Worm (Caenorhabditis elegans) whole organism, mixed stage, embryonic: Measurements from ENCODE around the gene C32H11.3.

Source experiments
- M03D4.4 ChIP-seq: sonication (generic microtip); optimal IDR thresholded peaks from 2 replicates; lab custom pipeline; 2017; ENCODE audit warnings: mild to moderate bottlenecking, missing genetic modification characterization, missing compliant biosample characterization
- blmp-1 ChIP-seq: fragments of 150-350 bp; optimal IDR thresholded peaks from 2 replicates; lab custom pipeline; 2014; ENCODE audit warnings: missing biosample characterization, missing genetic modification characterization
- ceh-39 ChIP-seq: fragments of 150-350 bp; optimal IDR thresholded peaks from 2 replicates; lab custom pipeline; 2014; ENCODE audit warnings: missing biosample characterization, missing genetic modification characterization
- ceh-43 ChIP-seq: fragments of 200-800 bp; sonication (Bioruptor generic); optimal IDR thresholded peaks from 2 replicates; lab custom pipeline; 2018; ENCODE audit warnings: mild to moderate bottlenecking, missing genetic modification characterization, moderate library complexity, missing compliant biosample characterization
- ceh-83 ChIP-seq: fragments of 200-800 bp; sonication (Bioruptor generic); optimal IDR thresholded peaks from 2 replicates; lab custom pipeline; 2018; ENCODE audit warnings: mild to moderate bottlenecking, missing genetic modification characterization, missing compliant biosample characterization
- ces-1 ChIP-seq: fragments of 150-350 bp; optimal IDR thresholded peaks from 2 replicates; lab custom pipeline; 2014; ENCODE audit warnings: missing biosample characterization, missing genetic modification reagents, missing genetic modification characterization
- cnd-1 ChIP-seq: fragments of 200-800 bp; sonication (Bioruptor generic); optimal IDR thresholded peaks from 2 replicates; lab custom pipeline; 2018; ENCODE audit warnings: mild to moderate bottlenecking, missing genetic modification characterization, missing compliant biosample characterization
- drap-1 ChIP-seq: fragments of 200-800 bp; sonication (Bioruptor generic); optimal IDR thresholded peaks from 3 replicates; lab custom pipeline; 2018; ENCODE audit warnings: mild to moderate bottlenecking, missing genetic modification characterization, missing compliant biosample characterization
- elt-1 ChIP-seq: sonication (generic microtip); optimal IDR thresholded peaks from 2 replicates; lab custom pipeline; 2017; ENCODE audit warnings: missing genetic modification characterization, mild to moderate bottlenecking, missing compliant biosample characterization, antibody characterized with exemption, moderate library complexity, borderline replicate concordance; ENCODE audit not compliant: insufficient read depth
- elt-3 ChIP-seq: fragments of 150-350 bp; optimal IDR thresholded peaks from 2 replicates; lab custom pipeline; 2014; ENCODE audit warnings: missing biosample characterization, missing genetic modification characterization
- flh-1 ChIP-seq: fragments of 200-800 bp; sonication (Bioruptor generic); optimal IDR thresholded peaks from 2 replicates; lab custom pipeline; 2018; ENCODE audit warnings: mild to moderate bottlenecking, missing genetic modification characterization, moderate library complexity, missing compliant biosample characterization
- ham-2 ChIP-seq: fragments of 200-800 bp; sonication (Bioruptor generic); optimal IDR thresholded peaks from 2 replicates; lab custom pipeline; 2018; ENCODE audit warnings: mild to moderate bottlenecking, missing genetic modification characterization, missing compliant biosample characterization
- hlh-1 ChIP-seq: fragments of 150-350 bp; optimal IDR thresholded peaks from 2 replicates; lab custom pipeline; 2014; ENCODE audit warnings: missing biosample characterization, missing genetic modification reagents, missing genetic modification characterization
- lin-13 ChIP-seq: fragments of 150-350 bp; optimal IDR thresholded peaks from 2 replicates; lab custom pipeline; 2014; ENCODE audit warnings: missing biosample characterization, missing genetic modification characterization
- lin-32 ChIP-seq: fragments of 200-800 bp; sonication (Bioruptor generic); optimal IDR thresholded peaks from 2 replicates; lab custom pipeline; 2018; ENCODE audit warnings: mild to moderate bottlenecking, missing genetic modification characterization, missing compliant biosample characterization
- lsy-2 ChIP-seq: fragments of 150-350 bp; optimal IDR thresholded peaks from 2 replicates; lab custom pipeline; 2014; ENCODE audit warnings: missing biosample characterization, missing genetic modification characterization
- mab-5 ChIP-seq: fragments of 150-350 bp; optimal IDR thresholded peaks from 2 replicates; lab custom pipeline; 2014; ENCODE audit warnings: missing biosample characterization, missing genetic modification characterization
- mep-1 ChIP-seq: fragments of 150-350 bp; optimal IDR thresholded peaks from 2 replicates; lab custom pipeline; 2017; ENCODE audit warnings: missing biosample characterization, missing genetic modification reagents, missing genetic modification characterization, inconsistent platforms
- mls-2 ChIP-seq: sonication (generic microtip); optimal IDR thresholded peaks from 2 replicates; lab custom pipeline; 2016; ENCODE audit warnings: mild to moderate bottlenecking, missing genetic modification characterization, moderate library complexity, missing compliant biosample characterization
- nhr-12 ChIP-seq: fragments of 150-350 bp; optimal IDR thresholded peaks from 2 replicates; lab custom pipeline; 2014; ENCODE audit warnings: missing biosample characterization, missing genetic modification characterization
- nhr-2 ChIP-seq: fragments of 150-350 bp; optimal IDR thresholded peaks from 2 replicates; lab custom pipeline; 2014; ENCODE audit warnings: missing biosample characterization, missing genetic modification characterization
- nhr-237 ChIP-seq: fragments of 150-350 bp; optimal IDR thresholded peaks from 2 replicates; lab custom pipeline; 2014; ENCODE audit warnings: missing biosample characterization, missing genetic modification characterization
- nhr-28 ChIP-seq: fragments of 150-350 bp; optimal IDR thresholded peaks from 2 replicates; lab custom pipeline; 2014; ENCODE audit warnings: missing biosample characterization, missing genetic modification characterization
- pha-4 ChIP-seq: fragments of 150-350 bp; optimal IDR thresholded peaks from 2 replicates; lab custom pipeline; 2018; ENCODE audit warnings: missing biosample characterization, missing genetic modification reagents, missing genetic modification characterization
- sem-2 ChIP-seq: fragments of 200-800 bp; sonication (Bioruptor generic); optimal IDR thresholded peaks from 2 replicates; lab custom pipeline; 2018; ENCODE audit warnings: mild to moderate bottlenecking, missing genetic modification characterization, missing compliant biosample characterization
- snpc-4 ChIP-seq: fragments of 150-350 bp; optimal IDR thresholded peaks from 2 replicates; lab custom pipeline; 2014; ENCODE audit warnings: missing biosample characterization, missing genetic modification characterization
- tbx-8 ChIP-seq: fragments of 200-800 bp; sonication (Bioruptor generic); optimal IDR thresholded peaks from 2 replicates; lab custom pipeline; 2018; ENCODE audit warnings: mild to moderate bottlenecking, missing genetic modification characterization, moderate library complexity, missing compliant biosample characterization
- unc-120 ChIP-seq: sonication (generic microtip); optimal IDR thresholded peaks from 2 replicates; lab custom pipeline; 2017; ENCODE audit warnings: missing genetic modification characterization, missing compliant biosample characterization; ENCODE audit not compliant: poor library complexity, severe bottlenecking
- unc-39 ChIP-seq: fragments of 150-350 bp; optimal IDR thresholded peaks from 2 replicates; lab custom pipeline; 2014; ENCODE audit warnings: missing biosample characterization, missing genetic modification characterization
- unc-62 ChIP-seq: fragments of 150-350 bp; optimal IDR thresholded peaks from 2 replicates; lab custom pipeline; 2014; ENCODE audit warnings: missing biosample characterization, missing genetic modification reagents, missing genetic modification characterization
- zip-8 ChIP-seq: fragments of 150-350 bp; optimal IDR thresholded peaks from 2 replicates; lab custom pipeline; 2014; ENCODE audit warnings: missing biosample characterization, missing genetic modification characterization
- ztf-11 ChIP-seq: fragments of 150-350 bp; optimal IDR thresholded peaks from 2 replicates; lab custom pipeline; 2014; ENCODE audit warnings: missing biosample characterization, missing genetic modification characterization

C32H11.3 gene

ce11 chrIV:12957730-12958129, 39.4 kb downstream of the C32H11.3 start, which contains the start of gene F55G11.6:
Gene F55G11.6 (plus strand): TSS chrIV:12958030.
- TF ChIP-seq nhr-12 (tag; lab: Kevin White, UChicago): no peak
- no peak for TF ChIP-seq snpc-4 (tag; lab: Kevin White, UChicago)
- no peak for TF ChIP-seq nhr-237 (tag; lab: Kevin White, UChicago)
- no peak for TF ChIP-seq unc-120
- TF ChIP-seq drap-1: no peak
- TF ChIP-seq ceh-83 (GFP tag; lab: Kevin White, UChicago): no peak
- no peak for TF ChIP-seq ceh-39 (tag; lab: Kevin White, UChicago)
- no peak for TF ChIP-seq mab-5 (tag; lab: Kevin White, UChicago)
- no peak for TF ChIP-seq blmp-1 (tag; lab: Kevin White, UChicago)
- TF ChIP-seq tbx-8: no peak
- no peak for TF ChIP-seq lin-13 (tag; lab: Kevin White, UChicago)
- TF ChIP-seq ztf-11 (tag; lab: Kevin White, UChicago): no peak
- TF ChIP-seq nhr-2 (tag; lab: Kevin White, UChicago): no peak

ce11 chrIV:12960136-12960535, 41.8 kb downstream of the C32H11.3 start, which contains the start of gene F55G11.7:
Gene F55G11.7 (plus strand): TSS chrIV:12960436.
- no peak for TF ChIP-seq pha-4
- TF ChIP-seq mep-1: no peak
- no peak for TF ChIP-seq nhr-2 (tag; lab: Kevin White, UChicago)
- no peak for TF ChIP-seq mab-5 (tag; lab: Kevin White, UChicago)
- TF ChIP-seq elt-1: no peak
- no peak for TF ChIP-seq lsy-2 (tag; lab: Kevin White, UChicago)
- TF ChIP-seq tbx-8: no peak
- no peak for TF ChIP-seq ces-1
- no peak for TF ChIP-seq ceh-83 (GFP tag; lab: Kevin White, UChicago)
- TF ChIP-seq unc-39 (tag; lab: Kevin White, UChicago): no peak
- no peak for TF ChIP-seq unc-62 (GFP tag; lab: Kevin White, UChicago)
- TF ChIP-seq nhr-237 (tag; lab: Kevin White, UChicago): no peak
- TF ChIP-seq flh-1 (GFP tag; lab: Kevin White, UChicago): no peak
- TF ChIP-seq ceh-43 (GFP tag; lab: Kevin White, UChicago): no peak
- TF ChIP-seq unc-120: no peak
- no peak for TF ChIP-seq elt-3 (tag; lab: Kevin White, UChicago)
- no peak for TF ChIP-seq blmp-1 (tag; lab: Kevin White, UChicago)

ce11 chrIV:12962564-12962963, 44.2 kb downstream of the C32H11.3 start, which contains the start of gene F55G11.8:
Gene F55G11.8 (plus strand): TSS chrIV:12962808.
- TF ChIP-seq lin-32 (GFP tag; lab: Kevin White, UChicago): no peak
- no peak for TF ChIP-seq sem-2
- no peak for TF ChIP-seq ceh-83 (GFP tag; lab: Kevin White, UChicago)
- TF ChIP-seq M03D4.4: no peak
- TF ChIP-seq cnd-1 (tag; lab: Kevin White, UChicago): no peak
- TF ChIP-seq mab-5 (tag; lab: Kevin White, UChicago): no peak
- no peak for TF ChIP-seq elt-1
- TF ChIP-seq lin-13 (tag; lab: Kevin White, UChicago): no peak
- no peak for TF ChIP-seq ztf-11 (tag; lab: Kevin White, UChicago)
- TF ChIP-seq tbx-8: no peak
- no peak for TF ChIP-seq mls-2 (tag; lab: Kevin White, UChicago)
- no peak for TF ChIP-seq nhr-28 (tag; lab: Kevin White, UChicago)
- no peak for TF ChIP-seq lsy-2 (tag; lab: Kevin White, UChicago)
- no peak for TF ChIP-seq mep-1

- TF ChIP-seq ztf-11 (tag; lab: Kevin White, UChicago) (no peak), M03D4.4 (no peak), mls-2 (tag; lab: Kevin White, UChicago) (no peak), lin-32 (GFP tag; lab: Kevin White, UChicago) (no peak), zip-8 (tag; lab: Kevin White, UChicago) (no peak), ham-2 (GFP tag; lab: Kevin White, UChicago) (no peak), elt-3 (tag; lab: Kevin White, UChicago) (no peak), cnd-1 (tag; lab: Kevin White, UChicago) (no peak), ceh-43 (GFP tag; lab: Kevin White, UChicago) (no peak), drap-1 (no peak), hlh-1 (tag; lab: Kevin White, UChicago) (no peak), nhr-12 (tag; lab: Kevin White, UChicago) (no peak), unc-62 (GFP tag; lab: Kevin White, UChicago) (no peak), nhr-28 (tag; lab: Kevin White, UChicago) (no peak), blmp-1 (tag; lab: Kevin White, UChicago) (no peak), flh-1 (GFP tag; lab: Kevin White, UChicago) (no peak)
Observed at ce11 chrIV:12964648-12965047, 46.3 kb downstream of the C32H11.3 start.
